Worm (Caenorhabditis elegans) whole organism, mixed stage, embryonic: ENCODE results near the gene H40L08.2.

Experiments used
- ces-1 ChIP-seq: fragments of 150-350 bp; optimal IDR thresholded peaks from 2 replicates; lab custom pipeline; 2014; ENCODE audit warnings: missing biosample characterization, missing genetic modification reagents, missing genetic modification characterization
- lin-13 ChIP-seq: fragments of 150-350 bp; optimal IDR thresholded peaks from 2 replicates; lab custom pipeline; 2014; ENCODE audit warnings: missing biosample characterization, missing genetic modification characterization
- pha-4 ChIP-seq: fragments of 150-350 bp; optimal IDR thresholded peaks from 2 replicates; lab custom pipeline; 2018; ENCODE audit warnings: missing biosample characterization, missing genetic modification reagents, missing genetic modification characterization
- zip-8 ChIP-seq: fragments of 150-350 bp; optimal IDR thresholded peaks from 2 replicates; lab custom pipeline; 2014; ENCODE audit warnings: missing biosample characterization, missing genetic modification characterization

ce11 chrX:15042549-15042948 is 35.0 kb downstream of the H40L08.2 start:
- no peak for TF ChIP-seq ces-1 (GFP tag; lab: Kevin White, UChicago)
- no peak for TF ChIP-seq pha-4 (tag; lab: Kevin White, UChicago)
- TF ChIP-seq lin-13 (tag; lab: Kevin White, UChicago): no peak
- no peak for TF ChIP-seq zip-8 (tag; lab: Kevin White, UChicago)
